Fruit fly (Drosophila melanogaster) whole organism, embryonic: ENCODE data around the gene PolQ.

Source experiments
- Adf1 ChIP-seq: fragments of 200-800 bp; sonication (Bioruptor generic); IDR thresholded peaks from 2 replicates; pipeline ENCODE4 v1.3.6; 2022; ENCODE audit warnings: missing biosample characterization, missing genetic modification characterization
- Bgb ChIP-seq: fragments of 200-800 bp; sonication (Bioruptor generic); IDR thresholded peaks from 2 replicates; pipeline ENCODE4 v1.3.6; 2022; ENCODE audit warnings: missing biosample characterization, missing genetic modification characterization; ENCODE audit not compliant: partially characterized antibody
- CG10321 ChIP-seq: fragments of 200-800 bp; sonication (Bioruptor generic); IDR thresholded peaks from 2 replicates; pipeline ENCODE4 v1.3.6; 2022; ENCODE audit warnings: missing biosample characterization, missing genetic modification characterization
- CG10959 ChIP-seq: fragments of 200-800 bp; sonication (Bioruptor generic); IDR thresholded peaks from 2 replicates; pipeline ENCODE4 v1.3.6; 2022; ENCODE audit warnings: missing biosample characterization, missing genetic modification characterization
- CG12155 ChIP-seq: fragments of 200-800 bp; sonication (Bioruptor generic); optimal IDR thresholded peaks from 3 replicates; lab custom pipeline; 2016; ENCODE audit warnings: missing biosample characterization, missing genetic modification characterization
- CG13296 ChIP-seq: fragments of 200-800 bp; sonication (Bioruptor generic); optimal IDR thresholded peaks from 3 replicates; lab custom pipeline; 2018; ENCODE audit warnings: missing biosample characterization, mild to moderate bottlenecking, missing genetic modification characterization
- CG13775 ChIP-seq: fragments of 200-800 bp; sonication (Bioruptor generic); optimal IDR thresholded peaks from 3 replicates; lab custom pipeline; 2017; ENCODE audit warnings: missing biosample characterization, mild to moderate bottlenecking, missing genetic modification characterization
- CG14441 ChIP-seq: fragments of 200-800 bp; sonication (Bioruptor generic); IDR thresholded peaks from 2 replicates; pipeline ENCODE4 v1.3.6; 2022; ENCODE audit warnings: missing biosample characterization, missing genetic modification characterization
- CG15514 ChIP-seq: fragments of 200-800 bp; sonication (Bioruptor generic); optimal IDR thresholded peaks from 3 replicates; lab custom pipeline; 2017; ENCODE audit warnings: missing biosample characterization, missing genetic modification characterization, mild to moderate bottlenecking, moderate library complexity, missing genetic modification reagents
- CG17912 ChIP-seq: fragments of 200-800 bp; sonication (Bioruptor generic); optimal IDR thresholded peaks from 2 replicates; lab custom pipeline; 2018; ENCODE audit warnings: missing biosample characterization, mild to moderate bottlenecking, missing genetic modification characterization
- CG18011 ChIP-seq: fragments of 200-800 bp; sonication (Bioruptor generic); optimal IDR thresholded peaks from 2 replicates; lab custom pipeline; 2017; ENCODE audit warnings: missing biosample characterization, missing genetic modification characterization, mild to moderate bottlenecking, moderate library complexity, missing genotype
- CG1832 ChIP-seq: fragments of 200-800 bp; sonication (Bioruptor generic); optimal IDR thresholded peaks from 2 replicates; lab custom pipeline; 2017; ENCODE audit warnings: missing biosample characterization, mild to moderate bottlenecking, missing genetic modification characterization, inconsistent platforms
- CG2889 ChIP-seq: fragments of 200-800 bp; sonication (Bioruptor generic); IDR thresholded peaks from 3 replicates; pipeline ENCODE4 v1.3.6; 2022; ENCODE audit warnings: missing biosample characterization, missing genetic modification characterization
- CG31388 ChIP-seq: fragments of 200-800 bp; sonication (Bioruptor generic); optimal IDR thresholded peaks from 2 replicates; lab custom pipeline; 2016; ENCODE audit warnings: missing biosample characterization, missing genetic modification characterization
- CG3163 ChIP-seq: fragments of 200-800 bp; sonication (Bioruptor generic); optimal IDR thresholded peaks from 3 replicates; lab custom pipeline; 2016; ENCODE audit warnings: missing biosample characterization, missing genetic modification characterization
- CG3847 ChIP-seq: fragments of 200-800 bp; sonication (Bioruptor generic); IDR thresholded peaks from 2 replicates; pipeline ENCODE4 v1.3.6; 2022; ENCODE audit warnings: missing biosample characterization, missing genetic modification characterization
- CG5180 ChIP-seq: fragments of 200-800 bp; sonication (Bioruptor generic); optimal IDR thresholded peaks from 3 replicates; lab custom pipeline; 2017; ENCODE audit warnings: missing biosample characterization, missing genetic modification characterization, mild to moderate bottlenecking, moderate library complexity, missing genetic modification reagents
- CG5953 ChIP-seq: fragments of 200-800 bp; sonication (Bioruptor generic); IDR thresholded peaks from 2 replicates; pipeline ENCODE4 v1.3.6; 2022; ENCODE audit warnings: missing biosample characterization, missing genetic modification characterization
- CG6854 ChIP-seq: fragments of 200-800 bp; sonication (Bioruptor generic); optimal IDR thresholded peaks from 3 replicates; lab custom pipeline; 2017; ENCODE audit warnings: missing biosample characterization, mild to moderate bottlenecking, missing genetic modification characterization
- CG8290 ChIP-seq, 3 experiments: fragments of 200-800 bp; sonication (Bioruptor generic); optimal IDR thresholded peaks; 2 replicates each; lab custom pipeline; 2016 to 2019; ENCODE audit warnings: missing biosample characterization in 3 of 3, missing genetic modification characterization in 3 of 3, mild to moderate bottlenecking in 2 of 3, moderate library complexity in 1 of 3
- CG9727 ChIP-seq: fragments of 200-800 bp; sonication (Bioruptor generic); optimal IDR thresholded peaks from 3 replicates; lab custom pipeline; 2017; ENCODE audit warnings: missing biosample characterization, mild to moderate bottlenecking, missing genetic modification characterization
- D19B ChIP-seq: fragments of 200-800 bp; sonication (Bioruptor generic); optimal IDR thresholded peaks from 2 replicates; lab custom pipeline; 2017; ENCODE audit warnings: missing biosample characterization, mild to moderate bottlenecking, missing genetic modification characterization
- Dll ChIP-seq: fragments of 200-800 bp; sonication (Bioruptor generic); IDR thresholded peaks from 4 replicates; pipeline ENCODE4 v1.3.6; 2022; ENCODE audit warnings: missing biosample characterization, missing genetic modification characterization; ENCODE audit not compliant: partially characterized antibody
- Elba2 ChIP-seq: fragments of 200-800 bp; sonication (Bioruptor generic); optimal IDR thresholded peaks from 3 replicates; lab custom pipeline; 2016; ENCODE audit warnings: missing biosample characterization, missing genetic modification characterization
- Neu2 ChIP-seq: fragments of 200-800 bp; sonication (Bioruptor generic); optimal IDR thresholded peaks from 3 replicates; lab custom pipeline; 2016; ENCODE audit warnings: missing biosample characterization, missing genetic modification characterization, borderline replicate concordance
- Xbp1 ChIP-seq: fragments of 200-800 bp; sonication (Bioruptor generic); optimal IDR thresholded peaks from 3 replicates; lab custom pipeline; 2016; ENCODE audit warnings: missing biosample characterization, mild to moderate bottlenecking, missing genetic modification characterization
- amos ChIP-seq: fragments of 200-800 bp; sonication (Bioruptor generic); IDR thresholded peaks from 2 replicates; pipeline ENCODE4 v1.3.6; 2022; ENCODE audit warnings: missing biosample characterization, missing genetic modification characterization; ENCODE audit not compliant: partially characterized antibody
- ase ChIP-seq: fragments of 200-800 bp; sonication (Bioruptor generic); IDR thresholded peaks from 3 replicates; pipeline ENCODE4 v1.3.6; 2022; ENCODE audit warnings: missing biosample characterization, missing genetic modification characterization
- bbx ChIP-seq: fragments of 200-800 bp; sonication (Bioruptor generic); IDR thresholded peaks from 2 replicates; pipeline ENCODE4 v1.3.6; 2022; ENCODE audit warnings: missing biosample characterization, missing genetic modification characterization; ENCODE audit not compliant: partially characterized antibody
- chn ChIP-seq: fragments of 200-800 bp; sonication (Bioruptor generic); optimal IDR thresholded peaks from 2 replicates; lab custom pipeline; 2016; ENCODE audit warnings: missing biosample characterization, missing genetic modification characterization
- crol ChIP-seq: fragments of 200-800 bp; sonication (Bioruptor generic); IDR thresholded peaks from 2 replicates; pipeline ENCODE4 v1.3.6; 2022; ENCODE audit warnings: missing biosample characterization, missing genetic modification characterization
- cwo ChIP-seq: fragments of 200-800 bp; sonication (Bioruptor generic); optimal IDR thresholded peaks from 3 replicates; lab custom pipeline; 2017; ENCODE audit warnings: missing biosample characterization, missing genetic modification characterization, mild to moderate bottlenecking, moderate library complexity, missing genetic modification reagents
- en ChIP-seq: fragments of 200-800 bp; sonication (Bioruptor generic); optimal IDR thresholded peaks from 2 replicates; lab custom pipeline; 2016; ENCODE audit warnings: missing biosample characterization, missing genetic modification characterization
- exex ChIP-seq: fragments of 200-800 bp; sonication (Bioruptor generic); optimal IDR thresholded peaks from 4 replicates; lab custom pipeline; 2018; ENCODE audit warnings: missing biosample characterization, mild to moderate bottlenecking, missing genetic modification characterization, moderate library complexity
- kah ChIP-seq: fragments of 200-800 bp; sonication (Bioruptor generic); optimal IDR thresholded peaks from 2 replicates; lab custom pipeline; 2018; ENCODE audit warnings: missing biosample characterization, mild to moderate bottlenecking, missing genetic modification characterization
- kay ChIP-seq: fragments of 200-800 bp; sonication (Bioruptor generic); optimal IDR thresholded peaks from 2 replicates; lab custom pipeline; 2016; ENCODE audit warnings: missing biosample characterization, missing genetic modification characterization
- lmd ChIP-seq: fragments of 200-800 bp; sonication (Bioruptor generic); IDR thresholded peaks from 2 replicates; pipeline ENCODE4 v1.3.6; 2022; ENCODE audit warnings: missing biosample characterization, missing genetic modification characterization
- mld ChIP-seq: fragments of 200-800 bp; sonication (Bioruptor generic); IDR thresholded peaks from 3 replicates; pipeline ENCODE4 v1.3.6; 2022; ENCODE audit warnings: missing biosample characterization, missing genetic modification characterization; ENCODE audit not compliant: partially characterized antibody
- nerfin-1 ChIP-seq: fragments of 200-800 bp; sonication (Bioruptor generic); optimal IDR thresholded peaks from 3 replicates; lab custom pipeline; 2019; ENCODE audit warnings: missing biosample characterization, mild to moderate bottlenecking, missing genetic modification characterization, moderate library complexity
- nerfin-2 ChIP-seq: fragments of 200-800 bp; sonication (Bioruptor generic); IDR thresholded peaks from 2 replicates; pipeline ENCODE4 v1.3.6; 2022; ENCODE audit warnings: missing biosample characterization, missing genetic modification characterization; ENCODE audit not compliant: partially characterized antibody
- otp ChIP-seq: fragments of 200-800 bp; sonication (Bioruptor generic); IDR thresholded peaks from 3 replicates; pipeline ENCODE4, ENCODE4 v1.3.6; 2022; ENCODE audit warnings: missing biosample characterization, missing genetic modification characterization
- pfk ChIP-seq: fragments of 200-800 bp; sonication (Bioruptor generic); optimal IDR thresholded peaks from 2 replicates; lab custom pipeline; 2018; ENCODE audit warnings: missing biosample characterization, mild to moderate bottlenecking, missing genetic modification characterization, moderate library complexity
- rib ChIP-seq: fragments of 200-800 bp; sonication (Bioruptor generic); IDR thresholded peaks from 2 replicates; pipeline ENCODE4 v1.3.6; 2022; ENCODE audit warnings: missing biosample characterization, missing genetic modification characterization
- schlank ChIP-seq: fragments of 200-800 bp; sonication (Bioruptor generic); optimal IDR thresholded peaks from 2 replicates; lab custom pipeline; 2018; ENCODE audit warnings: missing biosample characterization, mild to moderate bottlenecking, missing genetic modification characterization
- sima ChIP-seq: fragments of 200-800 bp; sonication (Bioruptor generic); optimal IDR thresholded peaks from 2 replicates; lab custom pipeline; 2016; ENCODE audit warnings: missing biosample characterization, missing genetic modification characterization
- stwl ChIP-seq: fragments of 200-800 bp; sonication (Bioruptor generic); optimal IDR thresholded peaks from 3 replicates; lab custom pipeline; 2018; ENCODE audit warnings: missing biosample characterization, mild to moderate bottlenecking, missing genetic modification characterization, moderate library complexity
- tgo ChIP-seq: fragments of 200-800 bp; sonication (Bioruptor generic); IDR thresholded peaks from 3 replicates; pipeline ENCODE4 v1.3.6; 2022; ENCODE audit warnings: missing biosample characterization, missing genetic modification characterization
- trem ChIP-seq: fragments of 200-800 bp; optimal IDR thresholded peaks from 3 replicates; lab custom pipeline; 2019; ENCODE audit warnings: missing biosample characterization, mild to moderate bottlenecking, missing genetic modification characterization, moderate library complexity
- zf30C ChIP-seq: fragments of 200-800 bp; sonication (Bioruptor generic); optimal IDR thresholded peaks from 3 replicates; lab custom pipeline; 2018; ENCODE audit warnings: missing biosample characterization, mild to moderate bottlenecking, missing genetic modification characterization

PolQ gene

DNA sequence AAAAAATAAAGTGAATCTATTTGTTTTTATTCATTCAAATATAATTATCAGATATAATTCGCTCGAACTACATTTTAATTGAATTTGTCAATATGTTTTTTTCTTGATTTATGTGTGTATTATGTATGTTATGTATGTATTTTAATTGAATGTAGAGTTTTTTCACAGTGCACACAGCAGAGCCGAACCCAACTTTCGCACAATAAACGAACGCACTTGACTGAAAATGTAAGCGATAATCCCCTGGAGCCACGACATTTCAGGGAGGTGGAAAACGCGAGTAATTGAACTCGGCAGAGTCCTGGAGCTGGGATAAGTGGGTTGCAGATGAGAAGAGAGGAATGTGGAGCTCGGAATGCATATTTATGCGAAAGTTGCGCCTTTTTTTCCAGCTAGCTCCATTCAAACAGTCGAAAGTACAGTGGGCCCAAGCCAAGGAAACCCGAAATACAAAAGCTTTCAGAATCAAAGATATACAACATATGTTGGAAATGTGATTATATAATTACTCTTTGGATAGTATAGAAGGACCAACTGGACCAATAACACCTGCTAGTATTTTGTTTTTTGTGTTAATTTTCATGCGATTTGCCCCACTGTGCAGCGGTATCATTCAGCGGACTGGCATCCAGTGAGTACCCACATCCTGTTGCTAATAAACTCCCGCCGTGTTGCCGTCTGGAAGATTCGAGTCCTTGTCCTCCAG is 16.0 kb upstream of the PolQ start (continued):
- no peak for TF ChIP-seq nerfin-1 (tag; lab: Kevin White, UChicago)
- TF ChIP-seq zf30C (GFP tag; lab: Kevin White, UChicago): no peak
- TF ChIP-seq mld (GFP tag; lab: Robert Waterston, UW): no peak
- TF ChIP-seq CG13296 (GFP tag; lab: Kevin White, UChicago): no peak
- TF ChIP-seq CG2889 (GFP tag; lab: Robert Waterston, UW): 0 out of 3 replicates have a peak, but pooled peaks have one; percentile 42
- no peak for TF ChIP-seq CG13775 (GFP tag; lab: Kevin White, UChicago)
- no peak for TF ChIP-seq Dll
- TF ChIP-seq CG10959: no peak
- no peak for TF ChIP-seq CG3847 (GFP tag; lab: Robert Waterston, UW)
- no peak for TF ChIP-seq CG5953 (GFP tag; lab: Robert Waterston, UW)
- TF ChIP-seq otp (GFP tag; lab: Robert Waterston, UW): 0 out of 3 replicates have a peak, but pooled peaks have one; percentile 19
- TF ChIP-seq crol: no peak
- TF ChIP-seq amos (GFP tag; lab: Robert Waterston, UW): no peak
- TF ChIP-seq CG1832: no peak
- no peak for TF ChIP-seq tgo
- TF ChIP-seq Neu2 (GFP tag; lab: Kevin White, UChicago): no peak
- no peak for TF ChIP-seq CG17912 (GFP tag; lab: Kevin White, UChicago)
- no peak for TF ChIP-seq ase (GFP tag; lab: Robert Waterston, UW)
- TF ChIP-seq CG6854 (GFP tag; lab: Kevin White, UChicago): no peak
- no peak for TF ChIP-seq nerfin-2 (GFP tag; lab: Robert Waterston, UW)
- TF ChIP-seq Elba2 (GFP tag; lab: Kevin White, UChicago): no peak
- no peak for TF ChIP-seq kay (GFP tag; lab: Kevin White, UChicago)
- TF ChIP-seq CG15514: peak; percentile 33
- TF ChIP-seq chn (GFP tag; lab: Kevin White, UChicago): no peak
- TF ChIP-seq exex: no peak
- no peak for TF ChIP-seq CG5180 (GFP tag; lab: Kevin White, UChicago)
- TF ChIP-seq cwo (GFP tag; lab: Kevin White, UChicago): peak; percentile 38
- TF ChIP-seq CG9727 (GFP tag; lab: Kevin White, UChicago): no peak
- TF ChIP-seq CG3163 (GFP tag; lab: Kevin White, UChicago): no peak
- no peak for TF ChIP-seq CG12155
- TF ChIP-seq bbx: no peak
- TF ChIP-seq Bgb (GFP tag; lab: Robert Waterston, UW): no peak
- TF ChIP-seq CG31388 (GFP tag; lab: Kevin White, UChicago): no peak
- no peak for TF ChIP-seq sima (GFP tag; lab: Kevin White, UChicago)
- no peak for TF ChIP-seq schlank (tag; lab: Kevin White, UChicago)
- no peak for TF ChIP-seq CG18011 (GFP tag; lab: Kevin White, UChicago)
- no peak for TF ChIP-seq rib (GFP tag; lab: Robert Waterston, UW)
- 0 out of 2 replicates have a peak, but pooled peaks have one; percentile 32 for TF ChIP-seq lmd (GFP tag; lab: Robert Waterston, UW)
- no peak for TF ChIP-seq kah (GFP tag; lab: Kevin White, UChicago)
- no peak for TF ChIP-seq Adf1 (GFP tag; lab: Robert Waterston, UW)
- TF ChIP-seq stwl (tag; lab: Kevin White, UChicago): no peak
- no peak for TF ChIP-seq en (GFP tag; lab: Kevin White, UChicago)
- no peak for TF ChIP-seq pfk
- peak; percentile 36; the same call in 1 of the 2 replicates for TF ChIP-seq CG14441 (GFP tag; lab: Robert Waterston, UW)
- TF ChIP-seq D19B (GFP tag; lab: Kevin White, UChicago): no peak
- no peak for TF ChIP-seq CG10321 (GFP tag; lab: Robert Waterston, UW)
- TF ChIP-seq trem (tag; lab: Kevin White, UChicago): no peak
- TF ChIP-seq CG8290 (GFP tag; optimal IDR thresholded peaks at IDR 0.05; lab: Kevin White, UChicago): no peak
- TF ChIP-seq CG8290 (tag; optimal IDR thresholded peaks at IDR 0.05; lab: Kevin White, UChicago): peak in 1 of 2 experiments; percentile 75
- TF ChIP-seq Xbp1 (GFP tag; lab: Kevin White, UChicago): peak; percentile 25
